Worm (Caenorhabditis elegans) whole organism, midembryonic: ENCODE measurements around the gene T10G3.2.

Experiments
- T22C8.4 ChIP-seq: fragments of 200-800 bp; sonication (Bioruptor generic); IDR thresholded peaks from 2 replicates; pipeline ENCODE4 v1.3.6; 2022; ENCODE audit warnings: missing genetic modification characterization, missing compliant biosample characterization
- cog-1 ChIP-seq: sonication (generic microtip); optimal IDR thresholded peaks from 2 replicates; lab custom pipeline; 2016; ENCODE audit warnings: missing genetic modification characterization, missing compliant biosample characterization
- flt-1 ChIP-seq: fragments of 200-800 bp; sonication (Bioruptor generic); IDR thresholded peaks from 2 replicates; pipeline ENCODE4 v1.3.6; 2022; ENCODE audit warnings: missing genetic modification characterization, missing compliant biosample characterization
- klf-2 ChIP-seq: fragments of 200-800 bp; sonication (Bioruptor generic); conservative IDR thresholded peaks from 2 replicates; pipeline ENCODE4 v1.3.6; 2022; ENCODE audit warnings: missing genetic modification reagents, missing genetic modification characterization, missing compliant biosample characterization
- med-1 ChIP-seq: sonication (generic microtip); optimal IDR thresholded peaks from 2 replicates; lab custom pipeline; 2017; ENCODE audit warnings: missing genetic modification characterization, mild to moderate bottlenecking, missing compliant biosample characterization, antibody characterized with exemption, missing genetic modification reagents; ENCODE audit not compliant: insufficient read depth
- ref-1 ChIP-seq: fragments of 200-800 bp; sonication (Bioruptor generic); conservative IDR thresholded peaks from 2 replicates; pipeline ENCODE4 v1.3.6; 2022; ENCODE audit warnings: missing genetic modification reagents, missing genetic modification characterization, missing compliant biosample characterization
- tab-1 ChIP-seq: fragments of 200-800 bp; sonication (Bioruptor generic); IDR thresholded peaks from 2 replicates; pipeline ENCODE4 v1.3.6; 2022; ENCODE audit warnings: missing genetic modification characterization, missing compliant biosample characterization
- ztf-23 ChIP-seq: fragments of 200-800 bp; sonication (Bioruptor generic); IDR thresholded peaks from 2 replicates; pipeline ENCODE4 v1.3.6; 2022; ENCODE audit warnings: missing genetic modification reagents, missing genetic modification characterization, missing compliant biosample characterization
- ztf-29 ChIP-seq: fragments of 200-800 bp; sonication (Bioruptor generic); IDR thresholded peaks from 2 replicates; pipeline ENCODE4 v1.3.6; 2022; ENCODE audit warnings: missing genetic modification reagents, missing genetic modification characterization, missing compliant biosample characterization

Gene T10G3.2

ce11 chrV:13479766-13480165, at the start of gene T10G3.2:
Gene T10G3.2, minus strand, starts transcription at chrV:13479866.
- no peak for TF ChIP-seq cog-1 (tag; lab: Kevin White, UChicago)
- TF ChIP-seq med-1 (GFP tag; lab: Kevin White, UChicago) = no peak
- TF ChIP-seq flt-1 (GFP tag; lab: Robert Waterston, UW) = no peak
- TF ChIP-seq klf-2 (GFP tag; lab: Robert Waterston, UW) = no peak
- no peak for TF ChIP-seq tab-1 (GFP tag; lab: Robert Waterston, UW)
- TF ChIP-seq T22C8.4 = no peak
- no peak for TF ChIP-seq ref-1 (GFP tag; lab: Robert Waterston, UW)
- no peak for TF ChIP-seq ztf-23 (GFP tag; lab: Robert Waterston, UW)
- TF ChIP-seq ztf-29 (GFP tag; lab: Robert Waterston, UW) = no peak

- TF ChIP-seq flt-1 (GFP tag; lab: Robert Waterston, UW) (no peak), klf-2 (GFP tag; lab: Robert Waterston, UW) (no peak), tab-1 (GFP tag; lab: Robert Waterston, UW) (no peak), T22C8.4 (no peak), cog-1 (tag; lab: Kevin White, UChicago) (no peak), ztf-23 (GFP tag; lab: Robert Waterston, UW) (no peak), ref-1 (GFP tag; lab: Robert Waterston, UW) (no peak), ztf-29 (GFP tag; lab: Robert Waterston, UW) (no peak), med-1 (GFP tag; lab: Kevin White, UChicago) (no peak)
These were observed 49.5 kb upstream of the T10G3.2 start for ce11 chrV:13529165-13529564.

ce11 chrV:13523194-13523593, 43.5 kb upstream of the T10G3.2 start, which contains the start of gene R11G10.3:
Gene R11G10.3, plus strand, starts transcription at chrV:13523494.
- TF ChIP-seq ztf-29 (GFP tag; lab: Robert Waterston, UW) = no peak
- no peak for TF ChIP-seq T22C8.4
- TF ChIP-seq ztf-23 (GFP tag; lab: Robert Waterston, UW) = no peak
- no peak for TF ChIP-seq klf-2 (GFP tag; lab: Robert Waterston, UW)
- no peak for TF ChIP-seq ref-1 (GFP tag; lab: Robert Waterston, UW)
- TF ChIP-seq cog-1 (tag; lab: Kevin White, UChicago) = no peak
- TF ChIP-seq tab-1 (GFP tag; lab: Robert Waterston, UW) = no peak
- no peak for TF ChIP-seq flt-1 (GFP tag; lab: Robert Waterston, UW)
- no peak for TF ChIP-seq med-1 (GFP tag; lab: Kevin White, UChicago)

ce11 chrV:13515115-13515514, 35.4 kb upstream of the T10G3.2 start, which contains the start of gene semi-1:
Gene semi-1, minus strand, starts transcription at chrV:13515215.
- TF ChIP-seq cog-1 (tag; lab: Kevin White, UChicago) (no peak), ztf-29 (GFP tag; lab: Robert Waterston, UW) (no peak), ref-1 (GFP tag; lab: Robert Waterston, UW) (no peak), T22C8.4 (no peak)

- TF ChIP-seq flt-1 (GFP tag; lab: Robert Waterston, UW) (no peak), tab-1 (GFP tag; lab: Robert Waterston, UW) (no peak), ztf-23 (GFP tag; lab: Robert Waterston, UW) (no peak), T22C8.4 (no peak), ref-1 (GFP tag; lab: Robert Waterston, UW) (no peak), klf-2 (GFP tag; lab: Robert Waterston, UW) (no peak), med-1 (GFP tag; lab: Kevin White, UChicago) (no peak), cog-1 (tag; lab: Kevin White, UChicago) (no peak), ztf-29 (GFP tag; lab: Robert Waterston, UW) (no peak)
These were observed 32.8 kb upstream of the T10G3.2 start for ce11 chrV:13512515-13512914.

- no peak for TF ChIP-seq klf-2 (GFP tag; lab: Robert Waterston, UW)
- TF ChIP-seq ref-1 (GFP tag; lab: Robert Waterston, UW) = no peak
These were observed 32.0 kb upstream of the T10G3.2 start, which contains the start of gene avr-15 for ce11 chrV:13511618-13512017. Gene avr-15, minus strand, starts transcription at chrV:13511718.

ce11 chrV:13506321-13506720, 26.7 kb upstream of the T10G3.2 start, which contains the start of gene R11G10.4:
Gene R11G10.4, plus strand, starts transcription at chrV:13506621.
- no peak for TF ChIP-seq ztf-23 (GFP tag; lab: Robert Waterston, UW)
- no peak for TF ChIP-seq tab-1 (GFP tag; lab: Robert Waterston, UW)
- TF ChIP-seq med-1 (GFP tag; lab: Kevin White, UChicago) = no peak
- TF ChIP-seq T22C8.4 = no peak

- no peak for TF ChIP-seq tab-1 (GFP tag; lab: Robert Waterston, UW)
- TF ChIP-seq flt-1 (GFP tag; lab: Robert Waterston, UW) = no peak
- TF ChIP-seq T22C8.4 = no peak
- no peak for TF ChIP-seq ztf-29 (GFP tag; lab: Robert Waterston, UW)
- TF ChIP-seq ref-1 (GFP tag; lab: Robert Waterston, UW) = no peak
- no peak for TF ChIP-seq cog-1 (tag; lab: Kevin White, UChicago)
- no peak for TF ChIP-seq med-1 (GFP tag; lab: Kevin White, UChicago)
- TF ChIP-seq ztf-23 (GFP tag; lab: Robert Waterston, UW) = no peak
- TF ChIP-seq klf-2 (GFP tag; lab: Robert Waterston, UW) = no peak
These were observed 19.6 kb upstream of the T10G3.2 start for ce11 chrV:13499227-13499626.

ce11 chrV:13497322-13497847, 17.7 kb upstream of the T10G3.2 start, which contains the start of the genes eea-1 and gut-2:
Gene eea-1, minus strand, starts transcription at chrV:13497372.
Gene gut-2, plus strand, starts transcription at chrV:13497690.
- no peak for TF ChIP-seq med-1 (GFP tag; lab: Kevin White, UChicago)
- TF ChIP-seq flt-1 (GFP tag; lab: Robert Waterston, UW) = no peak
- no peak for TF ChIP-seq klf-2 (GFP tag; lab: Robert Waterston, UW)
- no peak for TF ChIP-seq tab-1 (GFP tag; lab: Robert Waterston, UW)
- TF ChIP-seq ztf-29 (GFP tag; lab: Robert Waterston, UW) = no peak
- TF ChIP-seq ref-1 (GFP tag; lab: Robert Waterston, UW) = no peak
- no peak for TF ChIP-seq T22C8.4
- no peak for TF ChIP-seq ztf-23 (GFP tag; lab: Robert Waterston, UW)
- TF ChIP-seq cog-1 (tag; lab: Kevin White, UChicago) = no peak
